Worm (Caenorhabditis elegans) whole organism, late embryonic: ENCODE results near the gene phlp-2.

ENCODE experiments used
- C08G9.2 ChIP-seq: sonication (generic microtip); optimal IDR thresholded peaks from 2 replicates; lab custom pipeline; 2016; ENCODE audit warnings: mild to moderate bottlenecking, missing genetic modification characterization, moderate library complexity, missing compliant biosample characterization
- F13H6.1 ChIP-seq: sonication (generic microtip); optimal IDR thresholded peaks from 2 replicates; lab custom pipeline; 2016; ENCODE audit warnings: missing genetic modification characterization, missing compliant biosample characterization
- K02D7.2 ChIP-seq: sonication (generic microtip); optimal IDR thresholded peaks from 2 replicates; lab custom pipeline; 2017; ENCODE audit warnings: mild to moderate bottlenecking, missing genetic modification characterization, missing compliant biosample characterization
- K09A11.1 ChIP-seq: sonication (generic microtip); optimal IDR thresholded peaks from 2 replicates; lab custom pipeline; 2017; ENCODE audit warnings: antibody characterized with exemption, mild to moderate bottlenecking, missing genetic modification characterization, missing compliant biosample characterization; ENCODE audit not compliant: insufficient read depth
- T23F11.4 ChIP-seq: fragments of 200-800 bp; sonication (Bioruptor generic); optimal IDR thresholded peaks from 2 replicates; lab custom pipeline; 2018; ENCODE audit warnings: mild to moderate bottlenecking, missing genetic modification characterization, missing compliant biosample characterization
- Y22D7AL.16 ChIP-seq: sonication (generic microtip); optimal IDR thresholded peaks from 2 replicates; lab custom pipeline; 2016; ENCODE audit warnings: missing genetic modification characterization, missing compliant biosample characterization
- ama-1 ChIP-seq: fragments of 150-350 bp; optimal IDR thresholded peaks from 2 replicates; lab custom pipeline; 2014
- ceh-14 ChIP-seq: sonication (generic microtip); optimal IDR thresholded peaks from 2 replicates; lab custom pipeline; 2016; ENCODE audit warnings: missing genotype, missing genetic modification characterization, missing compliant biosample characterization
- ceh-18 ChIP-seq: sonication (generic microtip); optimal IDR thresholded peaks from 2 replicates; lab custom pipeline; 2016; ENCODE audit warnings: missing genetic modification characterization, missing compliant biosample characterization
- ceh-2 ChIP-seq: sonication (generic microtip); optimal IDR thresholded peaks from 2 replicates; lab custom pipeline; 2016; ENCODE audit warnings: missing genotype, missing genetic modification characterization, missing compliant biosample characterization
- ceh-22 ChIP-seq: sonication (generic microtip); optimal IDR thresholded peaks from 2 replicates; lab custom pipeline; 2017; ENCODE audit warnings: missing biosample characterization, missing genetic modification characterization
- ceh-24 ChIP-seq: sonication (generic microtip); optimal IDR thresholded peaks from 2 replicates; lab custom pipeline; 2016; ENCODE audit warnings: mild to moderate bottlenecking, missing genetic modification characterization, missing compliant biosample characterization
- ceh-30 ChIP-seq: fragments of 150-350 bp; optimal IDR thresholded peaks from 2 replicates; lab custom pipeline; 2014; ENCODE audit warnings: missing biosample characterization, missing genetic modification characterization
- ceh-31 ChIP-seq: sonication (generic microtip); optimal IDR thresholded peaks from 2 replicates; lab custom pipeline; 2016; ENCODE audit warnings: missing genetic modification characterization, missing compliant biosample characterization
- ceh-45 ChIP-seq: fragments of 200-800 bp; sonication (Bioruptor generic); IDR thresholded peaks from 2 replicates; pipeline ENCODE4 v1.3.6; 2022; ENCODE audit warnings: missing genetic modification reagents, missing genetic modification characterization, missing compliant biosample characterization
- ceh-48 ChIP-seq: sonication (generic microtip); optimal IDR thresholded peaks from 2 replicates; lab custom pipeline; 2016; ENCODE audit warnings: missing genetic modification characterization, inconsistent platforms, missing compliant biosample characterization
- ceh-6 ChIP-seq: fragments of 200-800 bp; sonication (Bioruptor generic); optimal IDR thresholded peaks from 2 replicates; lab custom pipeline; 2018; ENCODE audit warnings: mild to moderate bottlenecking, missing genetic modification characterization, missing compliant biosample characterization
- ceh-9 ChIP-seq: sonication (generic microtip); optimal IDR thresholded peaks from 2 replicates; lab custom pipeline; 2016; ENCODE audit warnings: mild to moderate bottlenecking, missing genetic modification characterization, inconsistent platforms, missing compliant biosample characterization
- che-1 ChIP-seq: sonication (generic microtip); optimal IDR thresholded peaks from 2 replicates; lab custom pipeline; 2016; ENCODE audit warnings: mild to moderate bottlenecking, missing genetic modification characterization, missing compliant biosample characterization
- dmd-4 ChIP-seq: sonication (generic microtip); optimal IDR thresholded peaks from 2 replicates; lab custom pipeline; 2016; ENCODE audit warnings: borderline replicate concordance, missing genetic modification characterization, missing compliant biosample characterization
- elt-4 ChIP-seq: sonication (generic microtip); optimal IDR thresholded peaks from 2 replicates; lab custom pipeline; 2016; ENCODE audit warnings: missing genetic modification characterization, missing compliant biosample characterization
- eyg-1 ChIP-seq: sonication (generic microtip); optimal IDR thresholded peaks from 2 replicates; lab custom pipeline; 2016; ENCODE audit warnings: missing genotype, missing genetic modification characterization, missing compliant biosample characterization
- fax-1 ChIP-seq: sonication (generic microtip); optimal IDR thresholded peaks from 2 replicates; lab custom pipeline; 2016; ENCODE audit warnings: missing genotype, missing genetic modification characterization, missing compliant biosample characterization
- gmeb-2 ChIP-seq: sonication (generic microtip); optimal IDR thresholded peaks from 2 replicates; lab custom pipeline; 2016; ENCODE audit warnings: missing genetic modification characterization, inconsistent platforms, missing compliant biosample characterization
- hlh-13 ChIP-seq: fragments of 200-800 bp; sonication (Bioruptor generic); optimal IDR thresholded peaks from 2 replicates; lab custom pipeline; 2018; ENCODE audit warnings: mild to moderate bottlenecking, missing genetic modification characterization, missing compliant biosample characterization
- hlh-30 ChIP-seq: sonication (generic microtip); optimal IDR thresholded peaks from 2 replicates; lab custom pipeline; 2017; ENCODE audit warnings: antibody characterized with exemption, missing genetic modification characterization, missing compliant biosample characterization; ENCODE audit not compliant: insufficient read depth
- hlh-6 ChIP-seq: sonication (generic microtip); optimal IDR thresholded peaks from 2 replicates; lab custom pipeline; 2016; ENCODE audit warnings: missing genotype, missing genetic modification characterization, missing compliant biosample characterization
- hlh-8 ChIP-seq: sonication (generic microtip); optimal IDR thresholded peaks from 2 replicates; lab custom pipeline; 2016; ENCODE audit warnings: missing genotype, missing genetic modification characterization, missing compliant biosample characterization
- lin-11 ChIP-seq: fragments of 200-800 bp; sonication (Bioruptor generic); optimal IDR thresholded peaks from 2 replicates; lab custom pipeline; 2018; ENCODE audit warnings: mild to moderate bottlenecking, missing genetic modification characterization, missing compliant biosample characterization
- madf-2 ChIP-seq: sonication (generic microtip); optimal IDR thresholded peaks from 2 replicates; lab custom pipeline; 2017; ENCODE audit warnings: missing genetic modification characterization, missing compliant biosample characterization
- mec-3 ChIP-seq: sonication (generic microtip); optimal IDR thresholded peaks from 2 replicates; lab custom pipeline; 2016; ENCODE audit warnings: borderline replicate concordance, missing genetic modification characterization, missing compliant biosample characterization
- nfya-1 ChIP-seq: sonication (generic microtip); optimal IDR thresholded peaks from 2 replicates; lab custom pipeline; 2017; ENCODE audit warnings: missing genetic modification characterization, mild to moderate bottlenecking, missing compliant biosample characterization, antibody characterized with exemption, moderate library complexity
- nhr-232 ChIP-seq: sonication (generic microtip); optimal IDR thresholded peaks from 2 replicates; lab custom pipeline; 2016; ENCODE audit warnings: missing genetic modification characterization, missing compliant biosample characterization
- pat-9 ChIP-seq: fragments of 200-800 bp; sonication (Bioruptor generic); optimal IDR thresholded peaks from 2 replicates; lab custom pipeline; 2018; ENCODE audit warnings: mild to moderate bottlenecking, missing genetic modification characterization, moderate library complexity, missing compliant biosample characterization
- pqm-1 ChIP-seq: sonication (generic microtip); optimal IDR thresholded peaks from 2 replicates; lab custom pipeline; 2016; ENCODE audit warnings: missing genetic modification characterization, missing compliant biosample characterization
- pros-1 ChIP-seq: fragments of 150-350 bp; optimal IDR thresholded peaks from 2 replicates; lab custom pipeline; 2014; ENCODE audit warnings: missing biosample characterization, missing genetic modification reagents, missing genetic modification characterization
- ref-2 ChIP-seq: sonication (generic microtip); optimal IDR thresholded peaks from 2 replicates; lab custom pipeline; 2016; ENCODE audit warnings: missing genetic modification characterization, missing compliant biosample characterization
- rnt-1 ChIP-seq: sonication (generic microtip); optimal IDR thresholded peaks from 2 replicates; lab custom pipeline; 2016; ENCODE audit warnings: missing genetic modification characterization, missing compliant biosample characterization
- sdc-2 ChIP-seq: sonication (generic microtip); optimal IDR thresholded peaks from 2 replicates; lab custom pipeline; 2016; ENCODE audit warnings: missing genotype, missing genetic modification characterization, missing compliant biosample characterization
- sox-2 ChIP-seq: fragments of 200-800 bp; sonication (Bioruptor generic); IDR thresholded peaks from 2 replicates; pipeline ENCODE4 v1.3.6; 2022; ENCODE audit warnings: missing genetic modification reagents, missing genetic modification characterization, missing compliant biosample characterization
- sox-4 ChIP-seq: sonication (generic microtip); optimal IDR thresholded peaks from 2 replicates; lab custom pipeline; 2017; ENCODE audit warnings: mild to moderate bottlenecking, missing genetic modification characterization, inconsistent platforms, missing compliant biosample characterization
- syd-9 ChIP-seq: sonication (generic microtip); optimal IDR thresholded peaks from 2 replicates; lab custom pipeline; 2016; ENCODE audit warnings: mild to moderate bottlenecking, missing genetic modification characterization, moderate library complexity, missing compliant biosample characterization
- tbx-2 ChIP-seq: sonication (generic microtip); optimal IDR thresholded peaks from 2 replicates; lab custom pipeline; 2016; ENCODE audit warnings: missing genetic modification characterization, missing compliant biosample characterization
- tbx-7 ChIP-seq: sonication (generic microtip); optimal IDR thresholded peaks from 2 replicates; lab custom pipeline; 2016; ENCODE audit warnings: missing genotype, missing genetic modification characterization, missing compliant biosample characterization
- ttx-3 ChIP-seq: sonication (generic microtip); optimal IDR thresholded peaks from 2 replicates; lab custom pipeline; 2016; ENCODE audit warnings: missing genetic modification reagents, missing genetic modification characterization, missing compliant biosample characterization
- unc-3 ChIP-seq, 2 experiments: fragments of 200-800 bp in 1 of 2; sonication (Bioruptor generic) in 1 of 2; sonication (generic microtip) in 1 of 2; conservative IDR thresholded peaks in 1 of 2; optimal IDR thresholded peaks in 1 of 2; 2 replicates each; pipeline versions ENCODE4 v1.3.6 to Lab custom; 2016 to 2022; ENCODE audit warnings: missing compliant biosample characterization in 2 of 2, missing genetic modification characterization in 2 of 2, missing genetic modification reagents in 1 of 2
- unc-42 ChIP-seq: sonication (generic microtip); optimal IDR thresholded peaks from 2 replicates; lab custom pipeline; 2016; ENCODE audit warnings: missing genotype, missing genetic modification characterization, missing compliant biosample characterization
- unc-55 ChIP-seq: sonication (generic microtip); optimal IDR thresholded peaks from 2 replicates; lab custom pipeline; 2017; ENCODE audit warnings: missing biosample characterization, missing genetic modification reagents, missing genetic modification characterization
- unc-86 ChIP-seq: sonication (generic microtip); optimal IDR thresholded peaks from 2 replicates; lab custom pipeline; 2016; ENCODE audit warnings: missing genetic modification characterization, missing compliant biosample characterization
- zip-5 ChIP-seq: sonication (generic microtip); optimal IDR thresholded peaks from 2 replicates; lab custom pipeline; 2016; ENCODE audit warnings: missing genetic modification characterization, missing compliant biosample characterization
- ztf-16 ChIP-seq: sonication (generic microtip); optimal IDR thresholded peaks from 2 replicates; lab custom pipeline; 2017; ENCODE audit warnings: missing genetic modification characterization, missing compliant biosample characterization

The phlp-2 gene

DNA sequence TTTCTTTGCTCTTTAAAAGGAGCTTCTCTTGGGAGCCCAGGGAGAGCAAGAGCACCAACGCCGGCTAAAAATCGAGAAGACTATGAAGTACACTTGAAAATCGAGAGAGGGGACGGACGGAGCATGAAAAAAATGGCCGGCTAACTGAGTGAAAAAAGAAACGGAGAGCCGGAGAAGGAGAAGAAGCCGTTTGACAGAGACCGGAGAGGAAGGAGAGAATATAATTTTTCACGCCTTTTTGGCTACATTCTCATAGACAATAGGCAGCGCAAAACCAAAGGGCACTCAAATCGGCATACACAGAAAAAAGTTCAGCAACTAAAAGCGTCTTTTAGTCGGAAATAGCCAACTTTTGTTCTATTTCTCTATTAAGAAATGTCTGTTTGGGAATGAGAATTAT, 12.2 kb downstream of the phlp-2 start:
- no peak for TF ChIP-seq nfya-1
- no peak for TF ChIP-seq ceh-31
- TF ChIP-seq eyg-1: no peak
- TF ChIP-seq ref-2: no peak
- TF ChIP-seq ceh-22 (tag; lab: Kevin White, UChicago): no peak
- no peak for TF ChIP-seq elt-4 (tag; lab: Kevin White, UChicago)
- no peak for TF ChIP-seq dmd-4 (tag; lab: Kevin White, UChicago)
- no peak for TF ChIP-seq mec-3
- TF ChIP-seq madf-2 (tag; lab: Kevin White, UChicago): no peak
- TF ChIP-seq T23F11.4 (GFP tag; lab: Kevin White, UChicago): no peak
- TF ChIP-seq, all 69 proteins: peak for 0

DNA sequence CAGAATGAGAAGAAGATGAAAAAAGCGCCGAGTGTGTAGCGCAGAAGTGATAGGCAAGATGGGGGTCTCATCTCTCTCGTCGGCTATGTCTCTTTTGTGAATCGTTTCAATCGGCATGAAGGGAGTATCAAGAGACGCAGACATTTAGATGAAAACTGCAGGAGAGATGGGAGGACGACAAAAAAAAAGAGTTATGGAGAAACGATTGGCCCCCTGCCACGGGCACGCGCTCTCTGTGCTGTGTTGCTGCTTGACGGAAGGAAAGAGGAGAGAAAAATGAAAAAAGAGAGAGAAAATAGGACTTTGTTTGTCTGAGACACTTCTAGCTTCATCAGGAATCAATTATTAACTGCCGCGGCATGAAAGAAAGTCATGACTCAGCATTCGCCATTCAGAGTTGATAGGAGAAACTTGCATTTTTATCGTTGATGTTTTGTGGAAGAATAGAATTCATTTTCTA, 14.4 kb downstream of the phlp-2 start:
- no peak for TF ChIP-seq gmeb-2 (tag; lab: Kevin White, UChicago)
- peak; percentile 98 for TF ChIP-seq ceh-18 (tag; lab: Kevin White, UChicago)
- TF ChIP-seq unc-42 (tag; lab: Kevin White, UChicago): peak; percentile 84
- no peak for TF ChIP-seq tbx-7 (tag; lab: Kevin White, UChicago)
- TF ChIP-seq syd-9 (tag; lab: Kevin White, UChicago): peak; percentile 38
- peak; percentile 25 for TF ChIP-seq ceh-48 (tag; lab: Kevin White, UChicago)
- no peak for TF ChIP-seq ztf-16 (tag; lab: Kevin White, UChicago)
- no peak for TF ChIP-seq ceh-6 (GFP tag; lab: Kevin White, UChicago)
- no peak for TF ChIP-seq sox-2
- TF ChIP-seq ceh-9: no peak
- no peak for TF ChIP-seq ceh-24 (tag; lab: Kevin White, UChicago)
- no peak for TF ChIP-seq sox-4 (tag; lab: Kevin White, UChicago)
- TF ChIP-seq ceh-2 (tag; lab: Kevin White, UChicago): peak; percentile 31
- TF ChIP-seq K09A11.1 (tag; lab: Kevin White, UChicago): peak; percentile 42
- peak; percentile 88 for TF ChIP-seq nfya-1
- no peak for TF ChIP-seq ceh-45 (GFP tag; lab: Robert Waterston, UW)
- no peak for TF ChIP-seq lin-11 (tag; lab: Kevin White, UChicago)
- TF ChIP-seq unc-55 (GFP tag; lab: Kevin White, UChicago): peak; percentile 86
- no peak for TF ChIP-seq ttx-3 (tag; lab: Kevin White, UChicago)
- peak; percentile 32 for TF ChIP-seq sdc-2
- TF ChIP-seq ama-1 (lab: Kevin White, UChicago): no peak
- peak; percentile 84 for TF ChIP-seq pros-1
- TF ChIP-seq mec-3: no peak
- no peak for TF ChIP-seq zip-5 (tag; lab: Kevin White, UChicago)
- no peak for TF ChIP-seq K02D7.2 (tag; lab: Kevin White, UChicago)
- no peak for TF ChIP-seq ceh-30 (tag; lab: Kevin White, UChicago)
- no peak for TF ChIP-seq nhr-232
- no peak for TF ChIP-seq unc-3 (GFP tag; conservative IDR thresholded peaks at IDR 0.05; lab: Robert Waterston, UW)
- TF ChIP-seq unc-3 (tag; optimal IDR thresholded peaks at IDR 0.05; lab: Kevin White, UChicago): peak; percentile 57
- no peak for TF ChIP-seq T23F11.4 (GFP tag; lab: Kevin White, UChicago)
- TF ChIP-seq elt-4 (tag; lab: Kevin White, UChicago): no peak
- TF ChIP-seq ceh-31: peak; percentile 87
- TF ChIP-seq che-1: no peak
- TF ChIP-seq rnt-1 (tag; lab: Kevin White, UChicago): peak; percentile 66
- TF ChIP-seq Y22D7AL.16 (tag; lab: Kevin White, UChicago): no peak
- TF ChIP-seq hlh-8: peak; percentile 36
- TF ChIP-seq fax-1 (tag; lab: Kevin White, UChicago): no peak
- TF ChIP-seq pqm-1 (tag; lab: Kevin White, UChicago): peak; percentile 55
- peak; percentile 59 for TF ChIP-seq hlh-6 (tag; lab: Kevin White, UChicago)
- peak; percentile 85 for TF ChIP-seq ceh-14 (tag; lab: Kevin White, UChicago)
- TF ChIP-seq unc-86 (tag; lab: Kevin White, UChicago): no peak
- no peak for TF ChIP-seq hlh-13 (GFP tag; lab: Kevin White, UChicago)
- peak; percentile 14 for TF ChIP-seq pat-9 (tag; lab: Kevin White, UChicago)
- peak; percentile 49 for TF ChIP-seq C08G9.2 (tag; lab: Kevin White, UChicago)
- TF ChIP-seq tbx-2 (tag; lab: Kevin White, UChicago): peak; percentile 78
- peak; percentile 33 for TF ChIP-seq F13H6.1 (tag; lab: Kevin White, UChicago)
- TF ChIP-seq hlh-30 (tag; lab: Kevin White, UChicago): peak; percentile 62
